Worm (Caenorhabditis elegans) whole organism, L4 larva: ENCODE results near the gene srt-13.

Experiments used
- F37D6.2 ChIP-seq: sonication (generic microtip); optimal IDR thresholded peaks from 2 replicates; lab custom pipeline; 2016; ENCODE audit warnings: mild to moderate bottlenecking, missing genetic modification characterization, missing compliant biosample characterization
- daf-19 ChIP-seq: fragments of 200-800 bp; sonication (Bioruptor generic); conservative IDR thresholded peaks from 2 replicates; pipeline ENCODE4 v1.3.6; 2022; ENCODE audit warnings: missing genetic modification characterization, missing compliant biosample characterization
- nhr-76 ChIP-seq: fragments of 150-350 bp; optimal IDR thresholded peaks from 2 replicates; lab custom pipeline; 2014; ENCODE audit warnings: missing biosample characterization, missing genetic modification characterization
- skn-1 ChIP-seq: fragments of 150-350 bp; optimal IDR thresholded peaks from 2 replicates; lab custom pipeline; 2014; ENCODE audit warnings: missing biosample characterization, missing genetic modification characterization
- ztf-11 ChIP-seq: fragments of 150-350 bp; optimal IDR thresholded peaks from 2 replicates; lab custom pipeline; 2014; ENCODE audit warnings: missing biosample characterization, missing genetic modification characterization

DNA sequence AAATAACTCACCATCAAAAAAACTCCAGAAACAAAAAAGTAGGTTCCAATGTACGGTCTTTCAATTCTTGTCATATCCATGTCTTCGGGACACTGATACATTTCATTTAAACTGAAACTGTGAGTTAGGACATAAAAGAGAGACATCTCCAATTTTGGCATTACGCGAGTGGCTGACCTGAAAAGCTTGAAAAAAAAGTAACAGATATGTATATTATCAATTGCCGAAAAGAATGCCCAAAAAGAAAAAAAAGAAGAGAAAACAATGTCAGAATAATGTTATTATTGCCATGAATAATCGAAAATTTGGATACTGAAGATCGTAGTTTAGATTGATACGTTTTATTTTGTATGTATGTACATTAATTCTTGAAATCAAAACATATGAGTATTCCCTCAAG, 6.5 kb upstream of the srt-13 start, which contains the start of gene srt-14:
- TF ChIP-seq ztf-11 (tag; lab: Kevin White, UChicago), result no peak
- TF ChIP-seq daf-19 (GFP tag; lab: Robert Waterston, UW), result no peak
- no peak for TF ChIP-seq skn-1 (tag; lab: Kevin White, UChicago)
- TF ChIP-seq F37D6.2, result no peak
- TF ChIP-seq nhr-76 (tag; lab: Kevin White, UChicago), result no peak
